Worm (Caenorhabditis elegans) whole organism, midembryonic: ENCODE measurements around the gene K08D9.6.

ENCODE experiments used
- T22C8.4 ChIP-seq: fragments of 200-800 bp; sonication (Bioruptor generic); IDR thresholded peaks from 2 replicates; pipeline ENCODE4 v1.3.6; 2022; ENCODE audit warnings: missing genetic modification characterization, missing compliant biosample characterization
- cog-1 ChIP-seq: sonication (generic microtip); optimal IDR thresholded peaks from 2 replicates; lab custom pipeline; 2016; ENCODE audit warnings: missing genetic modification characterization, missing compliant biosample characterization
- flt-1 ChIP-seq: fragments of 200-800 bp; sonication (Bioruptor generic); IDR thresholded peaks from 2 replicates; pipeline ENCODE4 v1.3.6; 2022; ENCODE audit warnings: missing genetic modification characterization, missing compliant biosample characterization
- klf-2 ChIP-seq: fragments of 200-800 bp; sonication (Bioruptor generic); conservative IDR thresholded peaks from 2 replicates; pipeline ENCODE4 v1.3.6; 2022; ENCODE audit warnings: missing genetic modification reagents, missing genetic modification characterization, missing compliant biosample characterization
- med-1 ChIP-seq: sonication (generic microtip); optimal IDR thresholded peaks from 2 replicates; lab custom pipeline; 2017; ENCODE audit warnings: missing genetic modification characterization, mild to moderate bottlenecking, missing compliant biosample characterization, antibody characterized with exemption, missing genetic modification reagents; ENCODE audit not compliant: insufficient read depth
- ref-1 ChIP-seq: fragments of 200-800 bp; sonication (Bioruptor generic); conservative IDR thresholded peaks from 2 replicates; pipeline ENCODE4 v1.3.6; 2022; ENCODE audit warnings: missing genetic modification reagents, missing genetic modification characterization, missing compliant biosample characterization
- tab-1 ChIP-seq: fragments of 200-800 bp; sonication (Bioruptor generic); IDR thresholded peaks from 2 replicates; pipeline ENCODE4 v1.3.6; 2022; ENCODE audit warnings: missing genetic modification characterization, missing compliant biosample characterization
- ztf-23 ChIP-seq: fragments of 200-800 bp; sonication (Bioruptor generic); IDR thresholded peaks from 2 replicates; pipeline ENCODE4 v1.3.6; 2022; ENCODE audit warnings: missing genetic modification reagents, missing genetic modification characterization, missing compliant biosample characterization
- ztf-29 ChIP-seq: fragments of 200-800 bp; sonication (Bioruptor generic); IDR thresholded peaks from 2 replicates; pipeline ENCODE4 v1.3.6; 2022; ENCODE audit warnings: missing genetic modification reagents, missing genetic modification characterization, missing compliant biosample characterization

The K08D9.6 gene

DNA sequence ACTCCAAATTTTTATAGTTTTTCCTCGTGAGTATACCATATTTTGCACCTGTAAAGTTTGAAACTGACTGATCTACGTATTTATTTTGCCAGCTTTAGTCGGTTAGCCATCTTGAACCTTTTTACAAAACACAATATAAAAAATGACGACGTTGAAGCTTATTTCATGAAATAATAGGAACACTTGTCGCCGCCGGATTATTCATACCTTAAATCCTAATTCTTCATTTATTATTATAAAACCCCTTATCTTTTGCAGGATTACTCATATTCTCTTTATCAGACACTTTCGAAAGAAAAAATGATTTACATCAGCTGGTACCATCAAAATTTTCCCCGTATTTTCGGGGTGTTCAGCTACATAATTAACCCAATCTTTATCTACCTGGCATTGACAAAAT, 12.7 kb upstream of the K08D9.6 start, which contains the start of gene srj-8:
srj-8 (plus strand) TSS at position 301 of the 400 bp plus-strand sequence.
- TF ChIP-seq tab-1 (GFP tag; lab: Robert Waterston, UW): no peak
- TF ChIP-seq klf-2 (GFP tag; lab: Robert Waterston, UW): no peak
- TF ChIP-seq med-1 (GFP tag; lab: Kevin White, UChicago): no peak
- no peak for TF ChIP-seq ztf-29 (GFP tag; lab: Robert Waterston, UW)
- TF ChIP-seq ztf-23 (GFP tag; lab: Robert Waterston, UW): no peak

DNA sequence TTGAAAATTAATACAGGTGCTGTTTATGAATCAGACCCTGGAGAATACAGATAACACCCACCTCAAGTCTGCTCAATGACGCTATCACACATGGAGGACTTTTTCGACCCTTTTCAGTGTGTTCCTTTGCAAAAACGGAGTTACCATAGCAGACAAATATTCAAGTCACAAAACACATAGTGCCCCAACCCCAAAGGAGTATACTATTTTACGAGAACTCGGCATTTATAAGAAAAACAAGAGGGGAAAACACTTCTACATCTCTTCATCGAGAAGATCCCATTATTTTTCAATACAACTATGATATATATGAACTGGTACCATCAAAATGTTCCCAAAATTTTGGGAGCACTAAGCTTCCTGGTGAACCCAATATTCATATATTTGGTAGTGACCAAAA, 9.9 kb upstream of the K08D9.6 start, which contains the start of gene srj-7:
srj-7 (plus strand) TSS at position 301 of the 400 bp plus-strand sequence.
- TF ChIP-seq tab-1 (GFP tag; lab: Robert Waterston, UW): no peak
- TF ChIP-seq flt-1 (GFP tag; lab: Robert Waterston, UW): no peak
- no peak for TF ChIP-seq med-1 (GFP tag; lab: Kevin White, UChicago)
- TF ChIP-seq ztf-23 (GFP tag; lab: Robert Waterston, UW): no peak
- no peak for TF ChIP-seq T22C8.4 (GFP tag; lab: Robert Waterston, UW)
- no peak for TF ChIP-seq ref-1 (GFP tag; lab: Robert Waterston, UW)
- no peak for TF ChIP-seq ztf-29 (GFP tag; lab: Robert Waterston, UW)
- no peak for TF ChIP-seq cog-1 (tag; lab: Kevin White, UChicago)
- no peak for TF ChIP-seq klf-2 (GFP tag; lab: Robert Waterston, UW)

DNA sequence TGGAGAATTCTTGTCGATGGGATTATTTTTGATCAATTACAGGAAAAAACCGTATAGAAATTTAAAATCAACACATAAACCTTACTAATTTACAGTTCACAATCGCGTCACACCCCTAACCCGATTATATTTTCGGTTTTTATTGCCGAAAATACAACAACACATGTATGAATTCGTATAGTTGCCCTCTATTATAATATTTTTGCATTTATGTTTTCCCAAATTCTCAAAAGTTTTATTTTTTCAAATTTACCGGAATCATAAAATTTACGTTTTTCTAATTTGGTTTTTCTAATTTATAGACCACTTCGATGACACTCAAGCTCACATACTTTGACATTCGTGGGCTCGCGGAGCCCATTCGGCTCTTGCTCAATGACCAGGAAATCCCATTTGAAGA, 8.2 kb upstream of the K08D9.6 start, which contains the start of gene gst-23:
gst-23 (plus strand) TSS at position 301 of the 400 bp plus-strand sequence.
- no peak for TF ChIP-seq ref-1 (GFP tag; lab: Robert Waterston, UW)
- TF ChIP-seq T22C8.4 (GFP tag; lab: Robert Waterston, UW): no peak
- TF ChIP-seq ztf-29 (GFP tag; lab: Robert Waterston, UW): no peak
- no peak for TF ChIP-seq klf-2 (GFP tag; lab: Robert Waterston, UW)
- no peak for TF ChIP-seq med-1 (GFP tag; lab: Kevin White, UChicago)
- TF ChIP-seq cog-1 (tag; lab: Kevin White, UChicago): no peak

DNA sequence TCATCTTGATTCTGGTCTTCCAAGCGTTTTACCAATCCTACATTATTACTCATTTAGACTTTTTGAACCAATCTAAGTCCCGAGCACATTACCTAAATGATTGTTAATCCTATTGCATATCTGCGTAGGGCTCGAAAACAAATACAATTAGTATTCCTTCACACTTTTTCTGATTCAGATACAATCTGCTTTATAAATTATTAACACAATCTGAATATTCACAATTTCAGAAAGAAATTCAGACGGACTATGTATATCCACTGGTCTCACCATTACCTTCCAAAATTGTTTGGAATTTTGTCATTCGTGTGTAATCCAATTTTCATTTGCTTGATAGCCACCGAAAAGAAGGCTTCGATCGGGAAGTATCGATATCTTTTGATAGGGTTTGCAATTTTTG, 6.4 kb upstream of the K08D9.6 start, which contains the start of gene srj-11:
srj-11 (plus strand) TSS at position 250 of the 400 bp plus-strand sequence.
- TF ChIP-seq klf-2 (GFP tag; lab: Robert Waterston, UW) (no peak), tab-1 (GFP tag; lab: Robert Waterston, UW) (no peak), ref-1 (GFP tag; lab: Robert Waterston, UW) (no peak), cog-1 (tag; lab: Kevin White, UChicago) (no peak), flt-1 (GFP tag; lab: Robert Waterston, UW) (no peak), ztf-29 (GFP tag; lab: Robert Waterston, UW) (no peak), T22C8.4 (GFP tag; lab: Robert Waterston, UW) (no peak), med-1 (GFP tag; lab: Kevin White, UChicago) (no peak), ztf-23 (GFP tag; lab: Robert Waterston, UW) (no peak)

DNA sequence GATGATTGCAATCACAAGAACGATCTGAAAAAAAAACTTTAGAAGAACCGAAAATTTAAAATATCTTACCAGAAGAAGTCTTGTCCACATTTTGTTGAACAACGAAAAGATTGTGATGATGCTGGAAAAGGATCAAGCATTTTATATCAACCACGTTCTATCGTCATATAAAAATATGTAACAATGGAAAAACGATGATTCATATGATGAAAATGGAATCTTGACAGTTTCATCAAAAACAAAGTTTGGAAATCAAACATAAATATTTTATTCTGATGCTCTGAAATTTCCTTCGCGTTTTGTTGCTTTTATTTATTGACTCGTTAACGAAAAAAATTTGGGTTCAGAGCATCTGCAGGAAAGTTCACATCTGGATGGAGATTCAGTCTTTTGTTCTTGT, 1.8 kb upstream of the K08D9.6 start, which contains the start of the genes K08D9.9 and str-16:
K08D9.9 (minus strand) TSS at position 101 of the 400 bp plus-strand sequence.
str-16 (plus strand) TSS at position 266 of the 400 bp plus-strand sequence.
- no peak for TF ChIP-seq klf-2 (GFP tag; lab: Robert Waterston, UW)
- TF ChIP-seq ztf-29 (GFP tag; lab: Robert Waterston, UW): no peak
- no peak for TF ChIP-seq med-1 (GFP tag; lab: Kevin White, UChicago)
- no peak for TF ChIP-seq cog-1 (tag; lab: Kevin White, UChicago)
- TF ChIP-seq T22C8.4 (GFP tag; lab: Robert Waterston, UW): no peak
- TF ChIP-seq ztf-23 (GFP tag; lab: Robert Waterston, UW): no peak
- TF ChIP-seq ref-1 (GFP tag; lab: Robert Waterston, UW): no peak
- TF ChIP-seq tab-1 (GFP tag; lab: Robert Waterston, UW): no peak
- no peak for TF ChIP-seq flt-1 (GFP tag; lab: Robert Waterston, UW)

DNA sequence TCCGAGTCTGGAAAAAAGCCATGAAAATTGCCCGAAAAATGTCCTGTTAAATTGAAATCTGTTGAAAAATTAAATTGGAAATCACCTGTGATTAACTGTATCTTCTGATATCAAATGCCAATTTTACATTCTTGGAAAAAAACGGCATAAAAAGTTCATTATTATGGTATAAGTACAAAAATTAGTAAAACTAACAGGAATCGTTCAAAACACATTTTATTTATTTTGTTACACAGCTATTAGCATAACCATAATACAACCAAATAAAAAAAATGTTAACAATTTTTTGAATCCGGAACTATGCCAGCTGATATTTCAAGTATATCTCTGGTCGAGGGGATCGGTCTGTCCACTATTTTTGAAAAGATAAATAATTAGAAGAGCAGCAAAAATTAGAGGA, 4.2 kb downstream of the K08D9.6 start, which contains the start of gene K08D9.10:
K08D9.10 (plus strand) TSS at position 301 of the 400 bp plus-strand sequence.
- no peak for TF ChIP-seq ztf-29 (GFP tag; lab: Robert Waterston, UW)
- TF ChIP-seq flt-1 (GFP tag; lab: Robert Waterston, UW): no peak
- no peak for TF ChIP-seq ref-1 (GFP tag; lab: Robert Waterston, UW)
- no peak for TF ChIP-seq T22C8.4 (GFP tag; lab: Robert Waterston, UW)
- no peak for TF ChIP-seq med-1 (GFP tag; lab: Kevin White, UChicago)
- no peak for TF ChIP-seq ztf-23 (GFP tag; lab: Robert Waterston, UW)
- no peak for TF ChIP-seq klf-2 (GFP tag; lab: Robert Waterston, UW)
- no peak for TF ChIP-seq tab-1 (GFP tag; lab: Robert Waterston, UW)

DNA sequence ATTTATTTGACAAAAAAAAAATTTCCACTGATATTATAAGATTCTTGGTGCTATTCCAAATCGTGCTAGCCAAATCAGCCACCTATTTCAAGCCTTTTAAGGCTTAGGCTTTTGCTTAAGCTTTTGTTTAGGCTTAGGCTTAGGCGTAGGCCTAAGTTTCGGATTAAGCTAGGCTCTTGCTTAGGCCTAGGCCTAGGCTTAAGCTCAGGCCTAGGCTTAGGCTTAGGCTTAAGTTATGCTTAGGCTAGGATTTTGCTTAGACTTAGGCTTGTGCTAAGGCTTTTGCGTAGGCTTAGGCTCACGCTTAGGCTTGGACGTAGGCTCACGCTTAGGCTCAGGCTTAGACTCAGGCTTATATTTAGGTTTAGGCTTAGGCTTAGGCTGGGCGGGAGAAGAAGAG, 4.6 kb downstream of the K08D9.6 start:
- no peak for TF ChIP-seq tab-1 (GFP tag; lab: Robert Waterston, UW)
- TF ChIP-seq ztf-29 (GFP tag; lab: Robert Waterston, UW): no peak
- TF ChIP-seq med-1 (GFP tag; lab: Kevin White, UChicago): no peak
- TF ChIP-seq klf-2 (GFP tag; lab: Robert Waterston, UW): no peak
- TF ChIP-seq flt-1 (GFP tag; lab: Robert Waterston, UW): no peak

DNA sequence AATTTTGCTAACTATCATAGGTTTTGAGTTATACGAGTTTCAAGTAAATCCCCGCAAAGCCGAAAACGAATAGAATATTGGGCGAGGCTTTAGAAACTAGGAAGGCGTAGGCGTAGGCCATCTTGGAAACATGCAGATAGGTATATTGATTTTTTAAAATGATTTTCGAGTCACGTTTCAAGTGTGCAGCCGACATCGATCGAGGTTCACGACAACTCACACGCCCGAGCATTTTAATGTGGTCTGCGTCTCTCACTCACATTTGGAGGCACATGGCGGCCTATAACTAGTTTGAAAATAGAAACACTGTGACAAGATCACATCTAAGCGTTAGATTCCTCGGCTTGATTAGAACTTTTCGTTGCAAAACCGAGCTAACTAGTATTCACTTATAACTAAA, 7.4 kb downstream of the K08D9.6 start, which contains the start of gene K08D9.2:
K08D9.2 (plus strand) TSS at position 301 of the 400 bp plus-strand sequence.
- no peak for TF ChIP-seq ztf-23 (GFP tag; lab: Robert Waterston, UW)
- TF ChIP-seq cog-1 (tag; lab: Kevin White, UChicago): no peak
- no peak for TF ChIP-seq klf-2 (GFP tag; lab: Robert Waterston, UW)
- no peak for TF ChIP-seq tab-1 (GFP tag; lab: Robert Waterston, UW)
- TF ChIP-seq ref-1 (GFP tag; lab: Robert Waterston, UW): no peak
- no peak for TF ChIP-seq med-1 (GFP tag; lab: Kevin White, UChicago)
- TF ChIP-seq flt-1 (GFP tag; lab: Robert Waterston, UW): no peak
- TF ChIP-seq ztf-29 (GFP tag; lab: Robert Waterston, UW): no peak
- no peak for TF ChIP-seq T22C8.4 (GFP tag; lab: Robert Waterston, UW)

DNA sequence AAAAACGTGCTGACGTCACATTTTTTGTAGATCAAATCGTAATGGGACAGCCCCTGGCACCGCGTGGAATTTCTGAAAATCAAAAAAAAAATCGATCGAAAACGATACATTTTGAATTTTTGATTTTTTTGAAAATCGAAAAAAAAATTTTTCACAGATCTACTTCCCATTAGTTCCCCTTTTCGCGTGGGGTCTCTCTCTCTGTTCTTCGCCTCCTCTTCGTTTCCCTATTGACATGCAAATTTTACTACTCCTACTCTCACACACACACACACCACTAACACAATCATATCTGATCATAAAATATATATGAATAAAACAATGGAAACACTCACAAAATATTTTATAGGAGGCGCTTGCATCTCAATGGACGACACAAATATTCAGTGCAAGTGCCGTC, 16.2 kb downstream of the K08D9.6 start:
- TF ChIP-seq ztf-29 (GFP tag; lab: Robert Waterston, UW) (no peak), ztf-23 (GFP tag; lab: Robert Waterston, UW) (no peak), klf-2 (GFP tag; lab: Robert Waterston, UW) (no peak), tab-1 (GFP tag; lab: Robert Waterston, UW) (no peak), med-1 (GFP tag; lab: Kevin White, UChicago) (no peak), cog-1 (tag; lab: Kevin White, UChicago) (no peak), T22C8.4 (GFP tag; lab: Robert Waterston, UW) (no peak), ref-1 (GFP tag; lab: Robert Waterston, UW) (no peak), flt-1 (GFP tag; lab: Robert Waterston, UW) (no peak)
